Fruit fly (Drosophila melanogaster): ENCODE results near the gene fws.

Gene fws

DNA sequence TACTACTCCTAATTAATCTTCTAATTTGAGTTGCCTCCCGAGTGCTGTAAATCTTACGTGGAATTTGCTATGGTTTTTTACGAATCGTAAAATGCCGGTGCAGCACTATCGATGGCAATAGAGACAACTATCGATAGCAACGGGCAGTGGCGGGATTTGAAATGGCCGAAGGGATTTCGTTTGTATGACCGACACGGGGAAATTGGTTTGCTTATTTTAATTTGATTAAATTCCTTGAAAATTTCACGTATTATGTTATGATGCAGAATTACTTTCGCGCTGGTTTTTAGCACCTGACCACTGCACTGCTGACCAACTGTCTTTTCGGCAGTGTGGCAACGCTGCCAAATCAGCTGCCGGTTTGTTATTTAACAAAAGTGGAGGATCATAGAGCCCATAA lies 3.3 kb upstream of the fws start, which contains the start of the genes GCS2beta and CG5131 (continued):
- peak; percentile 97 for TF ChIP-seq gro (GFP tag; optimal IDR thresholded peaks at IDR 0.05)
- peak; percentile 90 for TF ChIP-seq trem (tag; optimal IDR thresholded peaks at IDR 0.05)
- TF ChIP-seq Elba2 (GFP tag; optimal IDR thresholded peaks at IDR 0.05) = peak; percentile 72
- TF ChIP-seq org-1 (GFP tag; optimal IDR thresholded peaks at IDR 0.05) = peak; percentile 78
- peak; percentile 95 to 96 for TF ChIP-seq chif (GFP tag; optimal IDR thresholded peaks at IDR 0.05)
- peak; percentile 70 for TF ChIP-seq CG7928 (GFP tag; optimal IDR thresholded peaks at IDR 0.05)
- TF ChIP-seq tgo (GFP tag; IDR thresholded peaks at IDR 0.05) = peak; percentile 91
- peak; percentile 96 for TF ChIP-seq CG3847 (GFP tag; IDR thresholded peaks at IDR 0.05)
- peak; percentile 64 for TF ChIP-seq CG2202 (tag; optimal IDR thresholded peaks at IDR 0.05)
- peak; percentile 66 for TF ChIP-seq CG10321 (GFP tag; IDR thresholded peaks at IDR 0.05)
- TF ChIP-seq Med (GFP tag) = peak; percentile 100
- peak; percentile 54 for TF ChIP-seq exex (tag; optimal IDR thresholded peaks at IDR 0.05)
- TF ChIP-seq B-H1 (GFP tag; IDR thresholded peaks at IDR 0.05) = peak; percentile 86
- peak; percentile 59 for TF ChIP-seq CG12299 (tag; optimal IDR thresholded peaks at IDR 0.05)
- TF ChIP-seq unc-4 (GFP tag; IDR thresholded peaks at IDR 0.05; ENCODE audit: partially characterized antibody) = peak; percentile 88
- TF ChIP-seq Jarid2 (GFP tag; optimal IDR thresholded peaks at IDR 0.05) = peak; percentile 67
- peak; percentile 85 for TF ChIP-seq stc (GFP tag; IDR thresholded peaks at IDR 0.05)
- TF ChIP-seq Lpt (GFP tag; optimal IDR thresholded peaks at IDR 0.05) = no peak
- TF ChIP-seq ERR (GFP tag; optimal IDR thresholded peaks at IDR 0.05) = peak; percentile 95
- peak; percentile 80 for TF ChIP-seq CG5953 (GFP tag; IDR thresholded peaks at IDR 0.05)
- TF ChIP-seq CG8924 (tag; optimal IDR thresholded peaks at IDR 0.05) = peak; percentile 87
- peak; percentile 98 for TF ChIP-seq lilli (GFP tag; optimal IDR thresholded peaks at IDR 0.05)
- no peak for TF ChIP-seq onecut (GFP tag; IDR thresholded peaks at IDR 0.05)
- TF ChIP-seq CG4360 (GFP tag; IDR thresholded peaks at IDR 0.05) = peak; percentile 49; the same call in 1 of the 2 replicates
- peak in 1 of 2 experiments; percentile 39 for TF ChIP-seq insv (GFP tag; optimal IDR thresholded peaks at IDR 0.05)
- peak; percentile 96 for TF ChIP-seq CG11247 (GFP tag; IDR thresholded peaks at IDR 0.05)
- peak; percentile 88 for TF ChIP-seq CG17359 (tag; optimal IDR thresholded peaks at IDR 0.05)
- TF ChIP-seq CG31441 (GFP tag; IDR thresholded peaks at IDR 0.05) = peak; percentile 81
- peak; percentile 99 for TF ChIP-seq MBD-R2 (GFP tag; IDR thresholded peaks at IDR 0.05)
- peak; percentile 94 for TF ChIP-seq CG1647 (GFP tag; optimal IDR thresholded peaks at IDR 0.05)
- TF ChIP-seq Spps (tag; optimal IDR thresholded peaks at IDR 0.05) = peak; percentile 56
- peak; percentile 75 for TF ChIP-seq CG12744 (GFP tag; optimal IDR thresholded peaks at IDR 0.05)
- TF ChIP-seq Dll (GFP tag; IDR thresholded peaks at IDR 0.05; ENCODE audit: partially characterized antibody) = peak; percentile 96
- TF ChIP-seq sna (GFP tag; IDR thresholded peaks at IDR 0.05; ENCODE audit: partially characterized antibody) = peak; percentile 92
- peak; percentile 92 for TF ChIP-seq grau (tag; optimal IDR thresholded peaks at IDR 0.05)
- TF ChIP-seq CG8388 (GFP tag; optimal IDR thresholded peaks at IDR 0.05) = peak; percentile 82
- TF ChIP-seq kni (GFP tag; optimal IDR thresholded peaks at IDR 0.05) = peak; percentile 8
- TF ChIP-seq sisA (GFP tag; IDR thresholded peaks at IDR 0.05) = peak; percentile 95
- TF ChIP-seq h (optimal IDR thresholded peaks at IDR 0.05) = no peak
- TF ChIP-seq Mes4 (GFP tag; optimal IDR thresholded peaks at IDR 0.05) = peak; percentile 92
- peak; percentile 95 for TF ChIP-seq CG14014 (GFP tag; IDR thresholded peaks at IDR 0.05)
- peak; percentile 95 for TF ChIP-seq maf-S (GFP tag; optimal IDR thresholded peaks at IDR 0.05)
- TF ChIP-seq CG31388 (GFP tag; optimal IDR thresholded peaks at IDR 0.05) = peak; percentile 89
- peak; percentile 81 for TF ChIP-seq D19B (GFP tag; optimal IDR thresholded peaks at IDR 0.05)
- TF ChIP-seq B-H2 (GFP tag; optimal IDR thresholded peaks at IDR 0.05) = peak; percentile 80
- TF ChIP-seq Ada2b (GFP tag; IDR thresholded peaks at IDR 0.05) = peak; percentile 94
- peak; percentile 88 for TF ChIP-seq CG12104 (GFP tag; optimal IDR thresholded peaks at IDR 0.05)
- TF ChIP-seq CG5245 (GFP tag; optimal IDR thresholded peaks at IDR 0.05) = peak; percentile 89
- peak; percentile 92 for TF ChIP-seq CG4820 (GFP tag; optimal IDR thresholded peaks at IDR 0.05)
- TF ChIP-seq Ravus (GFP tag; IDR thresholded peaks at IDR 0.05) = peak; percentile 75
- peak; percentile 53 for TF ChIP-seq CG31365 (tag; optimal IDR thresholded peaks at IDR 0.05)
- peak; percentile 62 for TF ChIP-seq dati (GFP tag; IDR thresholded peaks at IDR 0.05)

Measured in whole organism, embryonic.